Fruit fly (Drosophila melanogaster) Kc167 (cell line): ENCODE results near the gene CG14442.

Source experiments
- Myc ChIP-seq: fragments of >200 bp; optimal IDR thresholded peaks from 2 replicates; lab custom pipeline; 2017; ENCODE audit warnings: missing external identifiers
- Sin3A ChIP-seq: fragments of >200 bp; optimal IDR thresholded peaks from 2 replicates; lab custom pipeline; 2018; ENCODE audit warnings: missing external identifiers
- h ChIP-seq: fragments of >200 bp; optimal IDR thresholded peaks from 3 replicates; lab custom pipeline; 2018; ENCODE audit warnings: missing external identifiers
- insv ChIP-seq: fragments of >200 bp; optimal IDR thresholded peaks from 3 replicates; lab custom pipeline; 2018; ENCODE audit warnings: missing external identifiers
- psq ChIP-seq: fragments of >200 bp; optimal IDR thresholded peaks from 2 replicates; lab custom pipeline; 2017; ENCODE audit warnings: missing external identifiers
- ttk ChIP-seq: sonication (Bioruptor generic); optimal IDR thresholded peaks from 2 replicates; lab custom pipeline; 2017; ENCODE audit warnings: missing external identifiers

The CG14442 gene

DNA sequence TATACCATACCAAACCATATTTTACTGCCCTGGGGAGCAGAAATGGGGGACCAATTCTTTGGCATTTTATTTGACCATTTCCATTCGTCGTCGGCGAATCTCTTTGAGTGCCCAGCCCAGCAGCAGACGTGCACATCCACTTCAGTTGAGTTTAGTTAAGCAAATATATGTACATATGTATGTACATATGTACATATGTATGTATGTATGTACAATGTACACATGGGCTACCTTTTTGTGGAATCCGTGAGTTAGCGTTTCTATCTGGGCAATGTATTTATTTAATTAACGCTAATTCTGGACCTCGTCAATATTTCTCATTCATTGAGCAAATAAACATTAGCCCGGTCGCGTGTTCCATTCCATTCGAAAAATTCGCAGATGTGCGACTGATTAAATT, 25.2 kb upstream of the CG14442 start:
- no peak for TF ChIP-seq h (lab: Kevin White, UChicago)
- no peak for TF ChIP-seq ttk (lab: Kevin White, UChicago)
- no peak for TF ChIP-seq Sin3A (lab: Kevin White, UChicago)
- no peak for TF ChIP-seq insv
- TF ChIP-seq psq (lab: Kevin White, UChicago), result no peak
- no peak for TF ChIP-seq Myc (lab: Kevin White, UChicago)

DNA sequence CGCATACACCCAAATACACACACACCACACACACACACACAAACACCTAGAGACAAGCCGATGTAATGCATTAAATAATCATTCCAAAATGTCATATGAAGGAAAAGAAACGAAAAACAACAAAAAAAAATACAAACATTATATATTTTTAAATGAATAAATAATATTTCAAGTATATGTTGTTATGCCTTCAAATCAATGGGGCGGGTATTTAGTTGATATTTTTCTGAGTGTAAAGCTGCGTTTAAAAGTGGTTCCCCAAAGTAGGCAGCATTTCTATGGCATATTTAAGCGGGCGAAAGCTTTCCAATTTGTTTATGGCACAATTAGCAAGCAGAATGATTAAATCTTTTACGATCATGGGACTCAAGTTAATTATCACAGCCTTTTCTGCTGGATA, 24.5 kb upstream of the CG14442 start:
- no peak for TF ChIP-seq Myc (lab: Kevin White, UChicago)
- TF ChIP-seq psq (lab: Kevin White, UChicago), result no peak
- TF ChIP-seq h (lab: Kevin White, UChicago), result no peak
- TF ChIP-seq Sin3A (lab: Kevin White, UChicago), result no peak
- no peak for TF ChIP-seq ttk (lab: Kevin White, UChicago)
- no peak for TF ChIP-seq insv

DNA sequence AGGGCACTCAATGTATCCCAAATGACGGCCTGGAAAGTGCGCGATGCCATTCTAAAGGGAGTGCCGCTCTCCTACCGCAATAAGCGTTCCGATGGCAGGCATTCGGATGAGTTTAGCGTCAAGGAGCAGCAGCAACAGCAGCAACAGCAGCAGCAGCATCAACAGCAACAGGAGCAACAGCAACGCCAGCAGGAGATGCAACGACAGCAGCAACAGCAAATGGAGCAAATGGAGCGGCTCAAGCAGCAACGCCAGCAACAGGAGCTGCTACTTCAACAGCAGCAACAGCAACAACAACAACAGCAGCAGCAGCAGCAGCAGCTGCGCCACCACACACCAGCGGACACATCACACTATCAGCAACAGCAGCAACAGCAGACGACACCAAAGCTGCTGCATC, 21.4 kb upstream of the CG14442 start:
- TF ChIP-seq Sin3A (lab: Kevin White, UChicago) (no peak), insv (no peak), Myc (lab: Kevin White, UChicago) (no peak), ttk (lab: Kevin White, UChicago) (no peak), psq (lab: Kevin White, UChicago) (no peak), h (lab: Kevin White, UChicago) (no peak)

DNA sequence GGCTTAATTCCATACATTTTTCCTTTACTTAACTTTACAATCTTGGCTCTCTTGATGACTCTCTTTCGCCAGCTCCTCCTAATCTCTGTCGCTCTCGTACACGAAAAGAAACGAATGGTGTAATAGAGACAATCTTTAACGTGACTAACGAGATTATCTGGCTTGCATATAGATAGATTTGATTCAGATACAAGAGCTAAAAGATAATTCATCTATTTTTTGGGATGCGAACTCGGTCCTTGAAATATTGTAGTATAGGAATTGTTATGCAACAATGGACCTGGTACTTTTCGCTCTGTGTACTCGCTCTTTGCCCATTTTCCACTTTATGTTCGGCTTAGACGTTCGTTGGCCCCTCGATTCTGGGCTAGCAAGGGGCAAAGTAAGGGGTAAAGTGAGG, 16.5 kb upstream of the CG14442 start:
- no peak for TF ChIP-seq insv
- no peak for TF ChIP-seq Sin3A (lab: Kevin White, UChicago)
- TF ChIP-seq psq (lab: Kevin White, UChicago), result no peak
- TF ChIP-seq h (lab: Kevin White, UChicago), result no peak
- TF ChIP-seq Myc (lab: Kevin White, UChicago), result no peak
- TF ChIP-seq ttk (lab: Kevin White, UChicago), result no peak

DNA sequence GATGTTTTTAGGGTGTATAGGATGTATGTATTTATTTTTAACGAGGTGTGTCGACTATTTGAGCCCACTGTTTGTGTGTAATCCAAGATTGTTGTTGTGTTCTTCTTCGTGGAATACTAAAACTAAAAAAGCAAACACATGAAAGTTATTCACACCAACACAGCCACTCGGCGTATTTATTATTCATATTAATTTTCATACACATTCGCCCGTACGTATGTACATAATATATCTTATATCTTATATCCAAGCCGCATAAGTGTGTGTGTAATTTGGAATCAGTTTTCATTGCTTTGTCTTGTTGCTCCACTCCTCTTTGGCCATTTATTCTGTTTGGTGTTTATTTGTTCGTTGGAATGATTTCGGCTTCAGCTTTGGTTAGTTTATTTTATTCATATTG, 15.9 kb upstream of the CG14442 start:
- no peak for TF ChIP-seq insv
- TF ChIP-seq Myc (lab: Kevin White, UChicago), result no peak
- no peak for TF ChIP-seq h (lab: Kevin White, UChicago)
- no peak for TF ChIP-seq psq (lab: Kevin White, UChicago)
- TF ChIP-seq Sin3A (lab: Kevin White, UChicago), result no peak
- TF ChIP-seq ttk (lab: Kevin White, UChicago), result no peak

DNA sequence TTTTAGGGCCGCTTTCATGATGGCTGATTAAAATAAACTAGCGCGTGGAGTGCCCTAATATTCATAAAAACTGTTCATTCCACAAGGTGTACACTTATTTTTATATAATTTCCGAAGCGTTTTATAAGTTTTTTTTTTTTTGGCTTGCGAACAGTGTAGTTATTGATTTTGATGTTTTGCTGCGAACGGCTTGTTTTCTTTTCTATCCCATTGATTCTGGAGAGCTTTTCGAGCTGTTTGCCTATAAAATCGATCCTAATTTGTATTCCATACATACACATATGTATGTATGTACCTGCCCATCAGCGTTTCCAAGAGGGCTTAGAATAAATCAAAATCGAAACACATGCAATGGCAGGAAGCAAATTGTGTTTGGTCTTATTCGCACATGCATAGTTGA, 15.5 kb upstream of the CG14442 start:
- no peak for TF ChIP-seq ttk (lab: Kevin White, UChicago)
- TF ChIP-seq Myc (lab: Kevin White, UChicago), result no peak
- no peak for TF ChIP-seq psq (lab: Kevin White, UChicago)
- no peak for TF ChIP-seq insv
- TF ChIP-seq h (lab: Kevin White, UChicago), result no peak
- TF ChIP-seq Sin3A (lab: Kevin White, UChicago), result no peak

DNA sequence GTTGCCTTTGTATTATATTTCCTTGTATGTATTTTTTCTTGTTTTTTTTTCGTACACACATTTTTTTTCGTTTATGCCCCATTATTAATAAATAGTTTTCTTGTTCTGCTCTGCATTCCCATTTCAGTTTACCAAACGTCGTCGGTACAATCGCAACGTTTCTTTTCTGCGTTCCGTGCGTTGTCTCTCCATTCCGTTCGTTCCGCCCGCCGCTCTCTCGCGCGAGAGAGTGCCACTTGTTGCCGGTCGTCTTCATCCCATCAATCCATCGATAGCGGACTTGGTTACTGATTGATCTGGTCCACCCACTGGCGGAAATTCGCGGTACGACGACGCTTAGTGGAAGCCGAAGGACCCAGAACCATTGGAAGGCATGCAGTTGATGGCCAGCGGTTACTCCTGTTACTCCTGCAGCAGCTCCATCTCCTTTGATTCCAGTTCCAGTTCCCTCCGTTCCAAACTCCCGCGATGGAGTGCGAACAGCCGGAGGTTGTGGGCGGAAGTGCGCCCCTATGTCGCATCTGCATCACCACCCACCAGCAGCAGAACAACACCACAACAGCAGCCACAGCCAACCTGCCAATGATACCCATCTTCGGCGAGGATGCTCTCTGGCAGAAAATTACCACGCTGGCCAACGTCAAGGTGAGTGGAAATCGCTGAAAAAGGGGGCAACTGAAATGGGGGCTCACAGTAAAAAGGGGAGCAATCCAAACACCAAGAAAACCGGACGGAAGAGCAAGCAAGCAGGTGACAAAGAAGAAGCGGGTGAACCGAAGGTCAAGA, 14.6 kb upstream of the CG14442 start:
- no peak for TF ChIP-seq ttk (lab: Kevin White, UChicago)
- TF ChIP-seq psq (lab: Kevin White, UChicago), result no peak
- no peak for TF ChIP-seq Myc (lab: Kevin White, UChicago)
- TF ChIP-seq h (lab: Kevin White, UChicago), result no peak
- TF ChIP-seq Sin3A (lab: Kevin White, UChicago), result no peak

DNA sequence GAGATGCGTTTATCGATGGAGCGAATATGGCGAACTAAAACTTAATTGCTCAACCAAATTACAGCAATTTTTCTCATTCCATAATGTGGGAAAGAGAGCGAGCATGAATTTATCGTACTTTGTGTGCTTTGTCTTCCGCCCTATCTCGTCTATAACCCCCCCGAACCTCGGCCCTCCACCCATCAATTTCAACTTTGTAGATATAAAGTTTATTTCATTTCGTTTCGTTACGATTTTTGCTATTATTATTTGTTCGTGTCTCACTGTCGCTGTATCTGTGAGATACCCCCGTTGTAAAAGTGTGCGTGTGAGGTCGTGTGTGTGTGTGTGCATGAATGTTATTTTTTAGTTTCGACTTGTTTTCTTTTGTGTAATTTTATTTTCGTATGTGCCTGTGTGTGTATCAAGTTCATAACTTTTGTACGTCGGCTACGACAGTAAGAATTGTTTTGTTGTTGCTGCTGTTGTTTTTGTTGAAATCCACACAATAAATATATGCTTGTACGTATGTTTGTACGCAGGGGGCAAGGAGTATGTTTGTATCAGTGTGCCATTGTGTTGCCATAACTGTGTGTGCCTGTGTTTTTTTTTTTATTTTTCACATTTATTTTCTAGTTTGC, 13.9 kb upstream of the CG14442 start:
- TF ChIP-seq insv (no peak), Sin3A (lab: Kevin White, UChicago) (no peak)

DNA sequence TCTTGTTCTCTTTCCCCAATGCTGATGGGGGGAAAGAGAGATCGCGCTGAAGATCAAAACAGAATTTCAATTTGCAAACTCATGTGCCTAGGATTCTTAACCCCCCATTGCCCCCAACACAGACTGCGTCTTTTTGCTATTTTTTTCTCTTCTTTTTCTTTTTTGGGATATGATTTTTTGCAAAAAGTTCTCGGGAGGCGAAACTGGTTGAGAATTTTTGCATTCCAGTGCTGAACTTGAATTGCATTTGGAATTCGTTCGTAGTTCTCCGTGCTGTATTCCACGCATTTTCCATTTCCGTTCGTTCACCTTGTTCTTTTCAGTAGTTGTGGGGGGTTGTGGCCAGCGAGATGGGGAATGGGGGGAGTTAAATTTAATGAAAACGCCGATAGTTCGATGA, 13.3 kb upstream of the CG14442 start:
- TF ChIP-seq Myc (lab: Kevin White, UChicago) (no peak), Sin3A (lab: Kevin White, UChicago) (no peak), h (lab: Kevin White, UChicago) (no peak)

DNA sequence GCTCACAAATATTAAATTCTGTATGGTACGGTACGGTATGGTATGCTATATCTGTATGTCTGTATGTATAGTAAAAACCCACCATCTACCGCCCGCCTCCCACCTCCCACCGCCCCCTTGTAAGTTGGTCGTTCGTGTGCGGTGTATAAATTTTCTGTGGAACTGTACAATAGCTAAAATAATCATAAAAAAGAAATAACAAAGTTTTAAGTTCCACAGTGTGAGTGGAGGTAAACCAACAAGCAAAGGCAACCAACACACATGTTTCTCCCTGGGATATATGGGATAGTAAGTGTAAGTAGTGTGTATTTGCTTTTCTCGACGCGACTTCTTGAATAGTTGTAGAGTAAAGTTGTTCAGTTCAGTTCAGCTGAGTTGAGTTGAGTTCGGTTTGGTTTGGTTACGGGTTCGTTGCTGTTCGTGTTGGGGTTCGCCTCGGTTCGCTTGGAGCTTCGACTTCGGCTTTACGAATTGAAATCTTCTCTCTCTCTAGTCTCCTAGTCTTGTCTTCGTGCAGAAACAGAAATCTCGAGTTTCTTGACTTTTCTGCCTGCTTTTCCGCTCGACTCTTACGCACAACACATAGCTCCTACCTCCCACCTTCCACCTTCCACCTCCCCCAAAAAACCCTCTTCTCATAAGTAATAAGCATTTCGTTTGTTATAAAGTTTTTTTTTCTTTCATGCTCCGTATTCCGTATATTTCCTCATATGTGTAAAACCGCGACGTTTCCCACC, 11.9 kb upstream of the CG14442 start:
- no peak for TF ChIP-seq insv
- no peak for TF ChIP-seq psq (lab: Kevin White, UChicago)

DNA sequence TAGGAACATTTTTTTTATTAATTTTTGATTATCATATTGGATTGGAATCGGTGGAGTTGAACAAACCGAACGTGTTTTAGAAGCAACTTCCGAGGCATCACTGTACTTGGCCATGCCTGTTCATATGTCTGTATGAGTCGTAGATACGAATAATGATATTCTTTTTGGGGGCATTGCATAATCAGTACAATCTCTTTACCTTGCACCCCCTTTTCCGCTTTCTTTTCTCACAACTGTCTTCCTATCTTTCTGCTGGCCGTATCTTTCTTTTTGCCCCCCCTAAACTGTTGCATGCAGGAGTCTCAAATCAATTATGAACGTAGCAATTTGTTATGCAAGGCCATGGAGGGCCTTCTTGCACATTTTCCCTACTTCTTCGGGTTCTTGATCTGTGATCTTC, 11.1 kb upstream of the CG14442 start:
- no peak for TF ChIP-seq psq (lab: Kevin White, UChicago)
- no peak for TF ChIP-seq ttk (lab: Kevin White, UChicago)
- TF ChIP-seq h (lab: Kevin White, UChicago), result no peak
- no peak for TF ChIP-seq Myc (lab: Kevin White, UChicago)
- no peak for TF ChIP-seq insv
- no peak for TF ChIP-seq Sin3A (lab: Kevin White, UChicago)
